Fruit fly (Drosophila melanogaster) whole organism, embryonic: ENCODE measurements around the gene Dus1.
A peak's percentile ranks its signal among the peaks of the same experiment; 100 is the strongest.

Source experiments
- Ada2b ChIP-seq: fragments of 200-800 bp; sonication (Bioruptor generic); IDR thresholded peaks from 2 replicates; pipeline ENCODE4 v1.3.6; 2022; ENCODE audit warnings: missing biosample characterization, missing genetic modification characterization
- Adf1 ChIP-seq: fragments of 200-800 bp; sonication (Bioruptor generic); IDR thresholded peaks from 2 replicates; pipeline ENCODE4 v1.3.6; 2022; ENCODE audit warnings: missing biosample characterization, missing genetic modification characterization
- Antp ChIP-seq: fragments of 200-800 bp; sonication (Bioruptor generic); optimal IDR thresholded peaks from 3 replicates; lab custom pipeline; 2016; ENCODE audit warnings: missing biosample characterization, missing genetic modification characterization
- BtbVII ChIP-seq: fragments of 200-800 bp; sonication (Bioruptor generic); optimal IDR thresholded peaks from 3 replicates; lab custom pipeline; 2017; ENCODE audit warnings: missing biosample characterization, mild to moderate bottlenecking, missing genetic modification characterization
- CG10543 ChIP-seq: fragments of 200-800 bp; sonication (Bioruptor generic); optimal IDR thresholded peaks from 3 replicates; lab custom pipeline; 2017; ENCODE audit warnings: missing biosample characterization, mild to moderate bottlenecking, missing genetic modification characterization, moderate library complexity
- CG12155 ChIP-seq: fragments of 200-800 bp; sonication (Bioruptor generic); optimal IDR thresholded peaks from 3 replicates; lab custom pipeline; 2016; ENCODE audit warnings: missing biosample characterization, missing genetic modification characterization
- CG12219 ChIP-seq: fragments of 200-800 bp; sonication (Bioruptor generic); optimal IDR thresholded peaks from 3 replicates; lab custom pipeline; 2018; ENCODE audit warnings: missing biosample characterization, mild to moderate bottlenecking, missing genetic modification characterization
- CG1233 ChIP-seq: fragments of 200-800 bp; sonication (Bioruptor generic); optimal IDR thresholded peaks from 4 replicates; lab custom pipeline; 2018; ENCODE audit warnings: missing biosample characterization, mild to moderate bottlenecking, missing genetic modification characterization
- CG12659 ChIP-seq: fragments of 200-800 bp; sonication (Bioruptor generic); optimal IDR thresholded peaks from 3 replicates; lab custom pipeline; 2017; ENCODE audit warnings: mild to moderate bottlenecking, missing biosample characterization, missing genetic modification reagents, missing genetic modification characterization
- CG13424 ChIP-seq: fragments of 200-800 bp; sonication (Bioruptor generic); optimal IDR thresholded peaks from 2 replicates; lab custom pipeline; 2019; ENCODE audit warnings: missing biosample characterization, mild to moderate bottlenecking, missing genetic modification characterization, moderate library complexity
- CG14050 ChIP-seq: fragments of 200-800 bp; sonication (Bioruptor generic); IDR thresholded peaks from 3 replicates; pipeline ENCODE4 v1.3.6; 2022; ENCODE audit warnings: missing biosample characterization, missing genetic modification characterization
- CG14965 ChIP-seq: fragments of 200-800 bp; sonication (Bioruptor generic); optimal IDR thresholded peaks from 2 replicates; lab custom pipeline; 2016; ENCODE audit warnings: missing biosample characterization, missing genetic modification characterization, borderline replicate concordance
- CG15269 ChIP-seq: fragments of 200-800 bp; sonication (Bioruptor generic); optimal IDR thresholded peaks from 2 replicates; lab custom pipeline; 2018; ENCODE audit warnings: missing biosample characterization, mild to moderate bottlenecking, missing genetic modification characterization, moderate library complexity
- CG2712 ChIP-seq: fragments of 200-800 bp; optimal IDR thresholded peaks from 3 replicates; lab custom pipeline; 2019; ENCODE audit warnings: missing biosample characterization, mild to moderate bottlenecking, missing genetic modification characterization, moderate library complexity
- CG3847 ChIP-seq: fragments of 200-800 bp; sonication (Bioruptor generic); IDR thresholded peaks from 2 replicates; pipeline ENCODE4 v1.3.6; 2022; ENCODE audit warnings: missing biosample characterization, missing genetic modification characterization
- CG5953 ChIP-seq: fragments of 200-800 bp; sonication (Bioruptor generic); IDR thresholded peaks from 2 replicates; pipeline ENCODE4 v1.3.6; 2022; ENCODE audit warnings: missing biosample characterization, missing genetic modification characterization
- CG6765 ChIP-seq: fragments of 200-800 bp; sonication (Bioruptor generic); optimal IDR thresholded peaks from 3 replicates; lab custom pipeline; 2017; ENCODE audit warnings: missing biosample characterization, mild to moderate bottlenecking, missing genetic modification characterization
- CG7372 ChIP-seq: fragments of 200-800 bp; sonication (Bioruptor generic); IDR thresholded peaks from 2 replicates; pipeline ENCODE4 v1.3.6; 2022; ENCODE audit warnings: missing biosample characterization, missing genetic modification characterization
- CG7786 ChIP-seq: fragments of 200-800 bp; sonication (Bioruptor generic); optimal IDR thresholded peaks from 2 replicates; lab custom pipeline; 2016; ENCODE audit warnings: missing biosample characterization, missing genetic modification characterization
- CG8924 ChIP-seq: fragments of 200-800 bp; optimal IDR thresholded peaks from 3 replicates; lab custom pipeline; 2019; ENCODE audit warnings: missing biosample characterization, mild to moderate bottlenecking, missing genetic modification characterization, moderate library complexity
- D ChIP-seq, 2 experiments: fragments of 200-800 bp in 1 of 2; fragments of >200 bp in 1 of 2; sonication (Bioruptor generic) in 1 of 2; optimal IDR thresholded peaks; 2 replicates in 1 of 2; 3 replicates in 1 of 2; lab custom pipeline; 2017; ENCODE audit warnings: mild to moderate bottlenecking in 1 of 2, missing biosample characterization in 1 of 2, missing genetic modification characterization in 1 of 2, missing genetic modification reagents in 1 of 2
- H15 ChIP-seq: fragments of 200-800 bp; sonication (Bioruptor generic); IDR thresholded peaks from 3 replicates; pipeline ENCODE4 v1.3.6; 2022; ENCODE audit warnings: missing biosample characterization, missing genetic modification characterization
- H2.0 ChIP-seq: fragments of 200-800 bp; sonication (Bioruptor generic); IDR thresholded peaks from 2 replicates; pipeline ENCODE4 v1.3.6; 2022; ENCODE audit warnings: missing biosample characterization, missing genetic modification characterization
- HLH3B ChIP-seq: fragments of 200-800 bp; sonication (Bioruptor generic); IDR thresholded peaks from 2 replicates; pipeline ENCODE4 v1.3.6; 2022; ENCODE audit warnings: missing biosample characterization, missing genetic modification characterization
- HmgZ ChIP-seq: fragments of 200-800 bp; sonication (Bioruptor generic); optimal IDR thresholded peaks from 2 replicates; lab custom pipeline; 2018; ENCODE audit warnings: missing biosample characterization, mild to moderate bottlenecking, missing genetic modification characterization
- Mad ChIP-seq: fragments of 200-800 bp; sonication (Bioruptor generic); optimal IDR thresholded peaks from 2 replicates; lab custom pipeline; 2016; ENCODE audit warnings: missing biosample characterization, missing genetic modification characterization
- Oli ChIP-seq: fragments of 200-800 bp; sonication (Bioruptor generic); optimal IDR thresholded peaks from 2 replicates; lab custom pipeline; 2018; ENCODE audit warnings: missing biosample characterization, mild to moderate bottlenecking, missing genetic modification characterization, moderate library complexity
- Opbp ChIP-seq: fragments of 200-800 bp; sonication (Bioruptor generic); IDR thresholded peaks from 3 replicates; pipeline ENCODE4 v1.3.6; 2022; ENCODE audit warnings: missing biosample characterization, missing genetic modification characterization; ENCODE audit not compliant: partially characterized antibody
- PHDP ChIP-seq: fragments of 200-800 bp; sonication (Bioruptor generic); optimal IDR thresholded peaks from 3 replicates; lab custom pipeline; 2018; ENCODE audit warnings: missing biosample characterization, mild to moderate bottlenecking, missing genetic modification characterization, moderate library complexity
- Sin3A ChIP-seq: fragments of >200 bp; optimal IDR thresholded peaks from 2 replicates; lab custom pipeline; 2018
- Xbp1 ChIP-seq: fragments of 200-800 bp; sonication (Bioruptor generic); optimal IDR thresholded peaks from 3 replicates; lab custom pipeline; 2016; ENCODE audit warnings: missing biosample characterization, mild to moderate bottlenecking, missing genetic modification characterization
- bigmax ChIP-seq: fragments of 200-800 bp; sonication (Bioruptor generic); optimal IDR thresholded peaks from 2 replicates; lab custom pipeline; 2018; ENCODE audit warnings: missing biosample characterization, mild to moderate bottlenecking, missing genetic modification characterization
- bowl ChIP-seq: fragments of 200-800 bp; sonication (Bioruptor generic); IDR thresholded peaks from 2 replicates; pipeline ENCODE4 v1.3.6; 2022; ENCODE audit warnings: missing biosample characterization, missing genetic modification characterization
- cg ChIP-seq: fragments of 200-800 bp; sonication (Bioruptor generic); optimal IDR thresholded peaks from 3 replicates; lab custom pipeline; 2019; ENCODE audit warnings: missing biosample characterization, mild to moderate bottlenecking, missing genetic modification characterization, moderate library complexity
- croc ChIP-seq: fragments of 200-800 bp; sonication (Bioruptor generic); conservative IDR thresholded peaks from 3 replicates; pipeline ENCODE4 v1.3.6; 2022; ENCODE audit warnings: missing biosample characterization, missing genetic modification characterization
- ems ChIP-seq: fragments of 200-800 bp; sonication (Bioruptor generic); optimal IDR thresholded peaks from 3 replicates; lab custom pipeline; 2016; ENCODE audit warnings: missing biosample characterization, missing genetic modification characterization
- esg ChIP-seq: fragments of 200-800 bp; sonication (Bioruptor generic); conservative IDR thresholded peaks from 2 replicates; pipeline ENCODE4 v1.3.6; 2022; ENCODE audit warnings: missing biosample characterization, missing genetic modification characterization
- ftz-f1 ChIP-seq: fragments of 200-800 bp; sonication (Bioruptor generic); optimal IDR thresholded peaks from 2 replicates; lab custom pipeline; 2016; ENCODE audit warnings: missing biosample characterization, missing genetic modification characterization
- lilli ChIP-seq: fragments of 200-800 bp; sonication (Bioruptor generic); optimal IDR thresholded peaks from 3 replicates; lab custom pipeline; 2016; ENCODE audit warnings: missing biosample characterization, missing genetic modification characterization
- oc ChIP-seq: fragments of 200-800 bp; sonication (Bioruptor generic); optimal IDR thresholded peaks from 2 replicates; lab custom pipeline; 2018; ENCODE audit warnings: missing biosample characterization, mild to moderate bottlenecking, missing genetic modification characterization, moderate library complexity
- prd ChIP-seq, 3 experiments: fragments of >200 bp in 2 of 3; fragments of 200-800 bp in 1 of 3; sonication (Bioruptor generic) in 1 of 3; optimal IDR thresholded peaks in 2 of 3; IDR thresholded peaks in 1 of 3; 2 replicates in 2 of 3; 3 replicates in 1 of 3; pipeline versions ENCODE4 v1.3.6 to Lab custom; 2017 to 2022; ENCODE audit warnings: missing biosample characterization in 1 of 3, missing genetic modification characterization in 1 of 3
- pzg ChIP-seq: fragments of 200-800 bp; sonication (Bioruptor generic); optimal IDR thresholded peaks from 3 replicates; lab custom pipeline; 2018; ENCODE audit warnings: missing biosample characterization, mild to moderate bottlenecking, missing genetic modification characterization, moderate library complexity
- schlank ChIP-seq: fragments of 200-800 bp; sonication (Bioruptor generic); optimal IDR thresholded peaks from 2 replicates; lab custom pipeline; 2018; ENCODE audit warnings: missing biosample characterization, mild to moderate bottlenecking, missing genetic modification characterization
- sens-2 ChIP-seq: fragments of 200-800 bp; sonication (Bioruptor generic); IDR thresholded peaks from 2 replicates; pipeline ENCODE4 v1.3.6; 2022; ENCODE audit warnings: missing biosample characterization, missing genetic modification characterization
- stwl ChIP-seq: fragments of 200-800 bp; sonication (Bioruptor generic); optimal IDR thresholded peaks from 3 replicates; lab custom pipeline; 2018; ENCODE audit warnings: missing biosample characterization, mild to moderate bottlenecking, missing genetic modification characterization, moderate library complexity
- tin ChIP-seq: fragments of 200-800 bp; sonication (Bioruptor generic); optimal IDR thresholded peaks from 3 replicates; lab custom pipeline; 2016; ENCODE audit warnings: missing biosample characterization, missing genetic modification characterization
- tll ChIP-seq, 2 experiments: fragments of 200-800 bp in 1 of 2; fragments of >200 bp in 1 of 2; sonication (Bioruptor generic) in 1 of 2; optimal IDR thresholded peaks; 2 replicates each; lab custom pipeline; 2017 to 2019; ENCODE audit warnings: missing biosample characterization in 2 of 2, missing genetic modification characterization in 2 of 2, mild to moderate bottlenecking in 1 of 2, moderate library complexity in 1 of 2
- vvl ChIP-seq: fragments of 200-800 bp; sonication (Bioruptor generic); IDR thresholded peaks from 2 replicates; pipeline ENCODE4 v1.3.6; 2022; ENCODE audit warnings: missing biosample characterization, missing genetic modification characterization
- wdn ChIP-seq: fragments of 200-800 bp; sonication (Bioruptor generic); IDR thresholded peaks from 2 replicates; pipeline ENCODE4 v1.3.6; 2022; ENCODE audit warnings: missing biosample characterization, missing genetic modification characterization

Dus1 gene

dm6 chr2L:247845-248473, 23.6 kb downstream of the Dus1 start (continued):
- no peak for TF ChIP-seq CG14965
- TF ChIP-seq HLH3B, result no peak
- TF ChIP-seq bigmax (GFP tag; lab: Kevin White, UChicago), result no peak
- TF ChIP-seq tll (GFP tag; optimal IDR thresholded peaks at IDR 0.05; lab: Kevin White, UChicago), result no peak
- TF ChIP-seq CG2712 (tag; lab: Kevin White, UChicago), result peak; percentile 54
- TF ChIP-seq tin (GFP tag; lab: Kevin White, UChicago), result peak; percentile 36
- TF ChIP-seq CG8924 (tag; lab: Kevin White, UChicago), result peak; percentile 53
- TF ChIP-seq bowl (GFP tag; lab: Robert Waterston, UW), result no peak
- peak; percentile 8 for TF ChIP-seq ftz-f1 (GFP tag; lab: Kevin White, UChicago)
- TF ChIP-seq CG7372 (GFP tag; lab: Robert Waterston, UW), result no peak
- TF ChIP-seq schlank (tag; lab: Kevin White, UChicago), result no peak
- TF ChIP-seq CG12155 (GFP tag; lab: Kevin White, UChicago), result peak; percentile 99
- TF ChIP-seq CG13424 (tag; lab: Kevin White, UChicago), result peak; percentile 45
- TF ChIP-seq PHDP (tag; lab: Kevin White, UChicago), result peak; percentile 66
- peak; percentile 45; the same call in 1 of the 2 replicates for TF ChIP-seq CG3847 (GFP tag; lab: Robert Waterston, UW)
- peak; percentile 48 for TF ChIP-seq Xbp1
- TF ChIP-seq Mad (GFP tag; lab: Kevin White, UChicago), result no peak
- TF ChIP-seq Opbp (GFP tag; lab: Robert Waterston, UW), result no peak; the same call in 2 of the 3 replicates
- TF ChIP-seq stwl, result no peak
- peak; percentile 75 for TF ChIP-seq BtbVII (GFP tag; lab: Kevin White, UChicago)
- TF ChIP-seq H2.0 (GFP tag; lab: Robert Waterston, UW), result no peak
- no peak for TF ChIP-seq H15
- TF ChIP-seq CG12219 (GFP tag; lab: Kevin White, UChicago), result peak; percentile 9
- no peak for TF ChIP-seq croc
- peak; percentile 55 for TF ChIP-seq CG12659
- TF ChIP-seq CG10543, result peak; percentile 78
- TF ChIP-seq oc (tag; lab: Kevin White, UChicago), result no peak
- TF ChIP-seq Antp, result no peak
- TF ChIP-seq vvl, result peak; percentile 42; the same call in 1 of the 2 replicates
- peak; percentile 37 for TF ChIP-seq esg (GFP tag; lab: Robert Waterston, UW)
- peak; percentile 20 for TF ChIP-seq HmgZ (tag; lab: Kevin White, UChicago)
- TF ChIP-seq Sin3A, result no peak
- peak; percentile 56 for TF ChIP-seq cg (GFP tag; lab: Kevin White, UChicago)
- no peak for TF ChIP-seq sens-2 (GFP tag; lab: Robert Waterston, UW)
- TF ChIP-seq CG6765, result peak; percentile 60
- TF ChIP-seq Oli (tag; lab: Kevin White, UChicago), result peak; percentile 56
- no peak for TF ChIP-seq CG5953
- TF ChIP-seq CG15269 (tag; lab: Kevin White, UChicago), result peak; percentile 62
- peak; percentile 46 for TF ChIP-seq lilli (GFP tag; lab: Kevin White, UChicago)
- TF ChIP-seq Adf1 (GFP tag; lab: Robert Waterston, UW), result peak; percentile 80
- peak; percentile 41 for TF ChIP-seq CG1233 (GFP tag; lab: Kevin White, UChicago)
- TF ChIP-seq ems (GFP tag; lab: Kevin White, UChicago), result no peak
- peak; percentile 33; the same call in 1 of the 2 replicates for TF ChIP-seq Ada2b (GFP tag; lab: Robert Waterston, UW)
- no peak for TF ChIP-seq prd (optimal IDR thresholded peaks at IDR 0.05; lab: Kevin White, UChicago)
- peak; percentile 43 for TF ChIP-seq prd (GFP tag; IDR thresholded peaks at IDR 0.05; lab: Robert Waterston, UW)
- TF ChIP-seq CG7786 (GFP tag; lab: Kevin White, UChicago), result peak; percentile 39
- no peak for TF ChIP-seq pzg (GFP tag; lab: Kevin White, UChicago)
- TF ChIP-seq wdn (GFP tag; lab: Robert Waterston, UW), result peak; percentile 43; the same call in 1 of the 2 replicates
- TF ChIP-seq CG14050, result no peak
- TF ChIP-seq D (optimal IDR thresholded peaks at IDR 0.05; lab: Kevin White, UChicago), result no peak
- TF ChIP-seq D (GFP tag; optimal IDR thresholded peaks at IDR 0.05; lab: Kevin White, UChicago), result no peak
